Fruit fly (Drosophila melanogaster): ENCODE results near the gene CG43680.

dm6 chr3L:15101639-15102413, 48.7 kb upstream of the CG43680 start:
- TF ChIP-seq EcR (GFP tag; optimal IDR thresholded peaks at IDR 0.05) (no peak), usp (GFP tag; optimal IDR thresholded peaks at IDR 0.05) (no peak), CG8478 (optimal IDR thresholded peaks at IDR 0.05) (no peak)
